Fruit fly (Drosophila melanogaster) whole organism, embryonic: ENCODE measurements around the gene Gfat2.
A peak's percentile ranks its signal among the peaks of the same experiment; 100 is the strongest.

Experiments
- Abd-B ChIP-seq: fragments of 200-800 bp; sonication (Bioruptor generic); optimal IDR thresholded peaks from 2 replicates; lab custom pipeline; 2018; ENCODE audit warnings: missing biosample characterization, mild to moderate bottlenecking, missing genetic modification characterization, moderate library complexity
- Bgb ChIP-seq: fragments of 200-800 bp; sonication (Bioruptor generic); IDR thresholded peaks from 2 replicates; pipeline ENCODE4 v1.3.6; 2022; ENCODE audit warnings: missing biosample characterization, missing genetic modification characterization; ENCODE audit not compliant: partially characterized antibody
- CG10462 ChIP-seq: fragments of 200-800 bp; sonication (Bioruptor generic); optimal IDR thresholded peaks from 2 replicates; lab custom pipeline; 2016; ENCODE audit warnings: missing biosample characterization, missing genetic modification characterization
- CG11560 ChIP-seq: fragments of 200-800 bp; sonication (Bioruptor generic); IDR thresholded peaks from 3 replicates; pipeline ENCODE4 v1.3.6; 2022; ENCODE audit warnings: missing biosample characterization, missing genetic modification characterization
- CG12071 ChIP-seq: fragments of 200-800 bp; sonication (Bioruptor generic); optimal IDR thresholded peaks from 3 replicates; lab custom pipeline; 2018; ENCODE audit warnings: missing biosample characterization, mild to moderate bottlenecking, missing genetic modification characterization
- CG13624 ChIP-seq: fragments of 200-800 bp; sonication (Bioruptor generic); optimal IDR thresholded peaks from 2 replicates; lab custom pipeline; 2016; ENCODE audit warnings: missing biosample characterization, missing genetic modification characterization
- CG17186 ChIP-seq: fragments of 200-800 bp; sonication (Bioruptor generic); optimal IDR thresholded peaks from 3 replicates; lab custom pipeline; 2017; ENCODE audit warnings: missing biosample characterization, missing genetic modification reagents, missing genetic modification characterization
- CG17385 ChIP-seq: fragments of 200-800 bp; sonication (Bioruptor generic); optimal IDR thresholded peaks from 3 replicates; lab custom pipeline; 2018; ENCODE audit warnings: missing biosample characterization, mild to moderate bottlenecking, missing genetic modification characterization
- CG17829 ChIP-seq: fragments of 200-800 bp; optimal IDR thresholded peaks from 2 replicates; lab custom pipeline; 2019; ENCODE audit warnings: missing biosample characterization, mild to moderate bottlenecking, missing genetic modification characterization, moderate library complexity
- CG18476 ChIP-seq: fragments of 200-800 bp; sonication (Bioruptor generic); optimal IDR thresholded peaks from 2 replicates; lab custom pipeline; 2016; ENCODE audit warnings: missing biosample characterization, mild to moderate bottlenecking, missing genetic modification characterization
- CG18599 ChIP-seq: fragments of 200-800 bp; sonication (Bioruptor generic); optimal IDR thresholded peaks from 3 replicates; lab custom pipeline; 2017; ENCODE audit warnings: missing biosample characterization, missing genetic modification characterization, mild to moderate bottlenecking, moderate library complexity, missing genetic modification reagents
- CG2199 ChIP-seq: fragments of 200-800 bp; sonication (Bioruptor generic); IDR thresholded peaks from 3 replicates; pipeline ENCODE4 v1.3.6; 2022; ENCODE audit warnings: missing biosample characterization, missing genetic modification characterization
- CG31365 ChIP-seq: fragments of 200-800 bp; sonication (Bioruptor generic); optimal IDR thresholded peaks from 2 replicates; lab custom pipeline; 2018; ENCODE audit warnings: missing biosample characterization, mild to moderate bottlenecking, missing genetic modification characterization
- CG32532 ChIP-seq: fragments of 200-800 bp; sonication (Bioruptor generic); IDR thresholded peaks from 2 replicates; pipeline ENCODE4 v1.3.6; 2022; ENCODE audit warnings: missing biosample characterization, missing genetic modification characterization
- CG32767 ChIP-seq: fragments of 200-800 bp; sonication (Bioruptor generic); IDR thresholded peaks from 2 replicates; pipeline ENCODE4 v1.3.6; 2022; ENCODE audit warnings: missing biosample characterization, missing genetic modification characterization
- CG3281 ChIP-seq: fragments of 200-800 bp; sonication (Bioruptor generic); optimal IDR thresholded peaks from 3 replicates; lab custom pipeline; 2017; ENCODE audit warnings: missing biosample characterization, mild to moderate bottlenecking, missing genetic modification characterization
- CG33213 ChIP-seq: fragments of 200-800 bp; sonication (Bioruptor generic); optimal IDR thresholded peaks from 3 replicates; lab custom pipeline; 2016; ENCODE audit warnings: missing biosample characterization, missing genetic modification characterization
- CG6272 ChIP-seq: fragments of 200-800 bp; sonication (Bioruptor generic); IDR thresholded peaks from 2 replicates; pipeline ENCODE4 v1.3.6; 2022; ENCODE audit warnings: missing biosample characterization, missing genetic modification characterization
- CG6689 ChIP-seq: fragments of 200-800 bp; sonication (Bioruptor generic); IDR thresholded peaks from 2 replicates; pipeline ENCODE4 v1.3.6; 2022; ENCODE audit warnings: missing biosample characterization, missing genetic modification characterization
- CG7928 ChIP-seq: fragments of 200-800 bp; sonication (Bioruptor generic); optimal IDR thresholded peaks from 2 replicates; lab custom pipeline; 2017; ENCODE audit warnings: missing biosample characterization, mild to moderate bottlenecking, missing genetic modification characterization
- CG8388 ChIP-seq: fragments of 200-800 bp; sonication (Bioruptor generic); optimal IDR thresholded peaks from 2 replicates; lab custom pipeline; 2019; ENCODE audit warnings: missing biosample characterization, mild to moderate bottlenecking, missing genetic modification characterization, moderate library complexity
- CG8944 ChIP-seq: fragments of 200-800 bp; sonication (Bioruptor generic); optimal IDR thresholded peaks from 3 replicates; lab custom pipeline; 2016; ENCODE audit warnings: missing biosample characterization, missing genetic modification characterization
- CG9932 ChIP-seq: fragments of 200-800 bp; sonication (Bioruptor generic); IDR thresholded peaks from 2 replicates; pipeline ENCODE4 v1.3.6; 2022; ENCODE audit warnings: missing biosample characterization, missing genetic modification characterization
- Dad ChIP-seq: fragments of 200-800 bp; sonication (Bioruptor generic); optimal IDR thresholded peaks from 3 replicates; lab custom pipeline; 2016; ENCODE audit warnings: missing biosample characterization, missing genetic modification characterization
- Dbx ChIP-seq: fragments of 200-800 bp; sonication (Bioruptor generic); IDR thresholded peaks from 3 replicates; pipeline ENCODE4 v1.3.6; 2022; ENCODE audit warnings: missing biosample characterization, missing genetic modification characterization
- Doc3 ChIP-seq: fragments of 200-800 bp; sonication (Bioruptor generic); IDR thresholded peaks from 3 replicates; pipeline ENCODE4 v1.3.6; 2022; ENCODE audit warnings: missing biosample characterization, missing genetic modification characterization; ENCODE audit not compliant: partially characterized antibody
- Dp ChIP-seq: fragments of 200-800 bp; sonication (Bioruptor generic); optimal IDR thresholded peaks from 2 replicates; lab custom pipeline; 2018; ENCODE audit warnings: missing biosample characterization, mild to moderate bottlenecking, missing genetic modification characterization, moderate library complexity
- E2f2 ChIP-seq: fragments of 200-800 bp; sonication (Bioruptor generic); IDR thresholded peaks from 2 replicates; pipeline ENCODE4 v1.3.6; 2022; ENCODE audit warnings: missing biosample characterization, missing genetic modification characterization
- HLH54F ChIP-seq: fragments of 200-800 bp; sonication (Bioruptor generic); optimal IDR thresholded peaks from 3 replicates; lab custom pipeline; 2016; ENCODE audit warnings: missing biosample characterization, missing genetic modification characterization
- HLHmδ ChIP-seq: fragments of 200-800 bp; sonication (Bioruptor generic); optimal IDR thresholded peaks from 2 replicates; lab custom pipeline; 2018; ENCODE audit warnings: missing biosample characterization, mild to moderate bottlenecking, missing genetic modification characterization, moderate library complexity
- Hmr ChIP-seq: fragments of 200-800 bp; sonication (Bioruptor generic); optimal IDR thresholded peaks from 3 replicates; lab custom pipeline; 2017; ENCODE audit warnings: mild to moderate bottlenecking, missing biosample characterization, missing genetic modification reagents, missing genetic modification characterization
- Hr39 ChIP-seq: fragments of >200 bp; optimal IDR thresholded peaks from 2 replicates; lab custom pipeline; 2017
- Taf1 ChIP-seq: fragments of 200-800 bp; sonication (Bioruptor generic); IDR thresholded peaks from 2 replicates; pipeline ENCODE4 v1.3.6; 2022; ENCODE audit warnings: missing biosample characterization, missing genetic modification characterization
- al ChIP-seq: fragments of 200-800 bp; sonication (Bioruptor generic); IDR thresholded peaks from 2 replicates; pipeline ENCODE4 v1.3.6; 2022; ENCODE audit warnings: missing biosample characterization, missing genetic modification characterization
- ato ChIP-seq: fragments of 200-800 bp; sonication (Bioruptor generic); IDR thresholded peaks from 2 replicates; pipeline ENCODE4 v1.3.6; 2022; ENCODE audit warnings: missing biosample characterization, missing genetic modification characterization; ENCODE audit not compliant: partially characterized antibody
- crp ChIP-seq, 2 experiments: fragments of 200-800 bp; sonication (Bioruptor generic); optimal IDR thresholded peaks; 2 replicates in 1 of 2; 3 replicates in 1 of 2; lab custom pipeline; 2017; ENCODE audit warnings: missing biosample characterization in 2 of 2, missing genetic modification characterization in 2 of 2, mild to moderate bottlenecking in 1 of 2, moderate library complexity in 1 of 2
- dmrt11E ChIP-seq: fragments of 200-800 bp; sonication (Bioruptor generic); optimal IDR thresholded peaks from 3 replicates; lab custom pipeline; 2018; ENCODE audit warnings: missing biosample characterization, mild to moderate bottlenecking, missing genetic modification characterization, moderate library complexity
- dmrt99B ChIP-seq: fragments of 200-800 bp; sonication (Bioruptor generic); optimal IDR thresholded peaks from 2 replicates; lab custom pipeline; 2018; ENCODE audit warnings: missing biosample characterization, mild to moderate bottlenecking, missing genetic modification characterization, moderate library complexity
- eve ChIP-seq, 2 experiments: fragments of >200 bp; optimal IDR thresholded peaks; 2 replicates each; lab custom pipeline; 2017; ENCODE audit warnings: missing biosample characterization in 2 of 2, missing genetic modification characterization in 2 of 2
- grau ChIP-seq: fragments of 200-800 bp; optimal IDR thresholded peaks from 3 replicates; lab custom pipeline; 2019; ENCODE audit warnings: missing biosample characterization, mild to moderate bottlenecking, missing genetic modification characterization, moderate library complexity
- gsb-n ChIP-seq: fragments of 200-800 bp; sonication (Bioruptor generic); optimal IDR thresholded peaks from 3 replicates; lab custom pipeline; 2018; ENCODE audit warnings: missing biosample characterization, mild to moderate bottlenecking, missing genetic modification characterization
- hbn ChIP-seq: fragments of 200-800 bp; sonication (Bioruptor generic); IDR thresholded peaks from 2 replicates; pipeline ENCODE4 v1.3.6; 2022; ENCODE audit warnings: missing biosample characterization, missing genetic modification characterization; ENCODE audit not compliant: partially characterized antibody
- mirr ChIP-seq: fragments of 200-800 bp; sonication (Bioruptor generic); optimal IDR thresholded peaks from 3 replicates; lab custom pipeline; 2018; ENCODE audit warnings: missing biosample characterization, mild to moderate bottlenecking, missing genetic modification characterization
- p53 ChIP-seq: fragments of 200-800 bp; sonication (Bioruptor generic); optimal IDR thresholded peaks from 2 replicates; lab custom pipeline; 2016; ENCODE audit warnings: missing biosample characterization, missing genetic modification characterization
- row ChIP-seq: fragments of 200-800 bp; sonication (Bioruptor generic); IDR thresholded peaks from 3 replicates; pipeline ENCODE4 v1.3.6; 2022; ENCODE audit warnings: missing biosample characterization, missing genetic modification characterization
- sna ChIP-seq: fragments of 200-800 bp; sonication (Bioruptor generic); IDR thresholded peaks from 2 replicates; pipeline ENCODE4 v1.3.6; 2022; ENCODE audit warnings: missing biosample characterization, missing genetic modification characterization; ENCODE audit not compliant: partially characterized antibody
- zen ChIP-seq: fragments of 200-800 bp; sonication (Bioruptor generic); optimal IDR thresholded peaks from 3 replicates; lab custom pipeline; 2018; ENCODE audit warnings: missing biosample characterization, mild to moderate bottlenecking, missing genetic modification characterization, moderate library complexity

Gfat2 gene

dm6 chr3R:28332674-28333421, 6.7 kb downstream of the Gfat2 start (continued):
- no peak for TF ChIP-seq hbn (GFP tag; lab: Robert Waterston, UW)
- no peak for TF ChIP-seq Dp (GFP tag; lab: Kevin White, UChicago)
- no peak for TF ChIP-seq CG10462 (GFP tag; lab: Kevin White, UChicago)
- TF ChIP-seq Dbx (GFP tag; lab: Robert Waterston, UW), result 0 out of 3 replicates have a peak, but pooled peaks have one; percentile 35
- TF ChIP-seq sna (GFP tag; lab: Robert Waterston, UW), result no peak
- no peak for TF ChIP-seq CG8944

dm6 chr3R:28332137-28332671, 7.4 kb downstream of the Gfat2 start:
- TF ChIP-seq CG11560 (tag; lab: Robert Waterston, UW) (no peak), CG17385 (peak; percentile 59), dmrt11E (tag; lab: Kevin White, UChicago) (no peak), HLH54F (peak; percentile 69), CG33213 (GFP tag; lab: Kevin White, UChicago) (peak; percentile 37), CG18476 (GFP tag; lab: Kevin White, UChicago) (peak; percentile 33), Doc3 (no peak), crp (GFP tag; optimal IDR thresholded peaks at IDR 0.05; lab: Kevin White, UChicago) (peak in 1 of 2 experiments; percentile 32), CG17829 (tag; lab: Kevin White, UChicago) (peak; percentile 20), grau (tag; lab: Kevin White, UChicago) (peak; percentile 93), HLHmδ (GFP tag; lab: Kevin White, UChicago) (no peak), CG31365 (tag; lab: Kevin White, UChicago) (no peak), al (GFP tag; lab: Robert Waterston, UW) (peak; percentile 49), Hr39 (lab: Kevin White, UChicago) (no peak), Abd-B (GFP tag; lab: Kevin White, UChicago) (peak; percentile 54), CG12071 (no peak), Bgb (no peak; the same call in 1 of the 2 replicates), CG18599 (GFP tag; lab: Kevin White, UChicago) (peak; percentile 80), CG7928 (GFP tag; lab: Kevin White, UChicago) (peak; percentile 24), CG32532 (GFP tag; lab: Robert Waterston, UW) (peak; percentile 76), p53 (no peak), CG9932 (GFP tag; lab: Robert Waterston, UW) (peak; percentile 86), gsb-n (tag; lab: Kevin White, UChicago) (no peak), eve (GFP tag; optimal IDR thresholded peaks at IDR 0.05; lab: Kevin White, UChicago) (no peak), Dad (GFP tag; lab: Kevin White, UChicago) (no peak), CG6272 (GFP tag; lab: Robert Waterston, UW) (0 out of 2 replicates have a peak, but pooled peaks have one; percentile 20), dmrt99B (tag; lab: Kevin White, UChicago) (peak; percentile 74), mirr (peak; percentile 51), CG8388 (GFP tag; lab: Kevin White, UChicago) (peak; percentile 33), ato (no peak), zen (tag; lab: Kevin White, UChicago) (no peak), CG32767 (GFP tag; lab: Robert Waterston, UW) (peak; percentile 73; the same call in 1 of the 2 replicates), CG2199 (GFP tag; lab: Robert Waterston, UW) (no peak), CG3281 (peak; percentile 63), E2f2 (GFP tag; lab: Robert Waterston, UW) (peak; percentile 51; the same call in 1 of the 2 replicates), CG6689 (GFP tag; lab: Robert Waterston, UW) (peak; percentile 61), Taf1 (0 out of 2 replicates have a peak, but pooled peaks have one; percentile 34), Hmr (GFP tag; lab: Kevin White, UChicago) (peak; percentile 64), CG17186 (no peak), CG13624 (GFP tag; lab: Kevin White, UChicago) (peak; percentile 61), row (GFP tag; lab: Robert Waterston, UW) (peak; percentile 81)
